Worm (Caenorhabditis elegans): Measurements from ENCODE around the gene sptl-2.

- TF ChIP-seq nhr-47 (tag; optimal IDR thresholded peaks at IDR 0.05) (no peak), efl-3 (GFP tag; optimal IDR thresholded peaks at IDR 0.05) (no peak), ceh-8 (GFP tag; optimal IDR thresholded peaks at IDR 0.05) (no peak), nhr-11 (tag; optimal IDR thresholded peaks at IDR 0.05) (no peak), nhr-77 (tag; optimal IDR thresholded peaks at IDR 0.05) (no peak)
Measured at ce11 chrV:8034811-8035210, 17.8 kb downstream of the sptl-2 start, which contains the start of gene algn-12.

Measured in whole organism, L1 larva.